Fruit fly (Drosophila melanogaster) whole organism, embryonic: ENCODE results near the gene Pex1.
A peak's percentile ranks its signal among the peaks of the same experiment; 100 is the strongest.

Source experiments
- Aef1 ChIP-seq: fragments of 200-800 bp; sonication (Bioruptor generic); IDR thresholded peaks from 3 replicates; pipeline ENCODE4 v1.3.6; 2022; ENCODE audit warnings: missing biosample characterization, missing genetic modification characterization
- BEAF-32 ChIP-seq: fragments of 200-800 bp; sonication (Bioruptor generic); optimal IDR thresholded peaks from 3 replicates; lab custom pipeline; 2017; ENCODE audit warnings: missing biosample characterization, missing genetic modification characterization, mild to moderate bottlenecking, moderate library complexity, missing genetic modification reagents
- Blimp-1 ChIP-seq: fragments of 200-800 bp; sonication (Bioruptor generic); optimal IDR thresholded peaks from 3 replicates; lab custom pipeline; 2018; ENCODE audit warnings: missing biosample characterization, missing genetic modification characterization, mild to moderate bottlenecking, moderate library complexity, missing genetic modification reagents
- CG10321 ChIP-seq: fragments of 200-800 bp; sonication (Bioruptor generic); IDR thresholded peaks from 2 replicates; pipeline ENCODE4 v1.3.6; 2022; ENCODE audit warnings: missing biosample characterization, missing genetic modification characterization
- CG12769 ChIP-seq: fragments of 200-800 bp; sonication (Bioruptor generic); optimal IDR thresholded peaks from 2 replicates; lab custom pipeline; 2019; ENCODE audit warnings: missing biosample characterization, mild to moderate bottlenecking, missing genetic modification characterization, moderate library complexity
- CG13123 ChIP-seq: fragments of 200-800 bp; sonication (Bioruptor generic); optimal IDR thresholded peaks from 2 replicates; lab custom pipeline; 2016; ENCODE audit warnings: missing biosample characterization, missing genetic modification characterization
- CG13296 ChIP-seq: fragments of 200-800 bp; sonication (Bioruptor generic); optimal IDR thresholded peaks from 3 replicates; lab custom pipeline; 2018; ENCODE audit warnings: missing biosample characterization, mild to moderate bottlenecking, missing genetic modification characterization
- CG2120 ChIP-seq: fragments of 200-800 bp; sonication (Bioruptor generic); optimal IDR thresholded peaks from 3 replicates; lab custom pipeline; 2016; ENCODE audit warnings: missing biosample characterization, missing genetic modification characterization
- CG2199 ChIP-seq: fragments of 200-800 bp; sonication (Bioruptor generic); IDR thresholded peaks from 3 replicates; pipeline ENCODE4 v1.3.6; 2022; ENCODE audit warnings: missing biosample characterization, missing genetic modification characterization
- CG3281 ChIP-seq: fragments of 200-800 bp; sonication (Bioruptor generic); optimal IDR thresholded peaks from 3 replicates; lab custom pipeline; 2017; ENCODE audit warnings: missing biosample characterization, mild to moderate bottlenecking, missing genetic modification characterization
- CG34376 ChIP-seq: fragments of 200-800 bp; sonication (Bioruptor generic); optimal IDR thresholded peaks from 2 replicates; lab custom pipeline; 2018; ENCODE audit warnings: missing biosample characterization, mild to moderate bottlenecking, missing genetic modification characterization
- CG4617 ChIP-seq: fragments of 200-800 bp; sonication (Bioruptor generic); optimal IDR thresholded peaks from 3 replicates; lab custom pipeline; 2016; ENCODE audit warnings: missing biosample characterization, missing genetic modification characterization, borderline replicate concordance
- CG6683 ChIP-seq: fragments of 200-800 bp; sonication (Bioruptor generic); optimal IDR thresholded peaks from 2 replicates; lab custom pipeline; 2017; ENCODE audit warnings: missing biosample characterization, mild to moderate bottlenecking, missing genetic modification characterization, missing genetic modification reagents
- CG7372 ChIP-seq: fragments of 200-800 bp; sonication (Bioruptor generic); IDR thresholded peaks from 2 replicates; pipeline ENCODE4 v1.3.6; 2022; ENCODE audit warnings: missing biosample characterization, missing genetic modification characterization
- CG8388 ChIP-seq: fragments of 200-800 bp; sonication (Bioruptor generic); optimal IDR thresholded peaks from 2 replicates; lab custom pipeline; 2019; ENCODE audit warnings: missing biosample characterization, mild to moderate bottlenecking, missing genetic modification characterization, moderate library complexity
- CTCF ChIP-seq: fragments of 200-800 bp; sonication (Bioruptor generic); optimal IDR thresholded peaks from 2 replicates; lab custom pipeline; 2017; ENCODE audit warnings: missing biosample characterization, mild to moderate bottlenecking, missing genetic modification characterization, moderate library complexity
- Dbx ChIP-seq: fragments of 200-800 bp; sonication (Bioruptor generic); IDR thresholded peaks from 3 replicates; pipeline ENCODE4 v1.3.6; 2022; ENCODE audit warnings: missing biosample characterization, missing genetic modification characterization
- Dek ChIP-seq: fragments of 200-800 bp; sonication (Bioruptor generic); optimal IDR thresholded peaks from 3 replicates; lab custom pipeline; 2019; ENCODE audit warnings: missing biosample characterization, mild to moderate bottlenecking, missing genetic modification characterization, moderate library complexity
- Doc2 ChIP-seq: fragments of 200-800 bp; sonication (Bioruptor generic); IDR thresholded peaks from 2 replicates; pipeline ENCODE4 v1.3.6; 2022; ENCODE audit warnings: missing biosample characterization, missing genetic modification characterization
- Fer1 ChIP-seq: fragments of 200-800 bp; sonication (Bioruptor generic); optimal IDR thresholded peaks from 2 replicates; lab custom pipeline; 2017; ENCODE audit warnings: missing biosample characterization, mild to moderate bottlenecking, missing genetic modification characterization
- HLH54F ChIP-seq: fragments of 200-800 bp; sonication (Bioruptor generic); optimal IDR thresholded peaks from 3 replicates; lab custom pipeline; 2016; ENCODE audit warnings: missing biosample characterization, missing genetic modification characterization
- Hmx ChIP-seq: fragments of 200-800 bp; sonication (Bioruptor generic); optimal IDR thresholded peaks from 2 replicates; lab custom pipeline; 2016; ENCODE audit warnings: missing biosample characterization, missing genetic modification characterization
- Hr39 ChIP-seq: fragments of >200 bp; optimal IDR thresholded peaks from 2 replicates; lab custom pipeline; 2017
- Lhr ChIP-seq: fragments of 200-800 bp; sonication (Bioruptor generic); optimal IDR thresholded peaks from 3 replicates; lab custom pipeline; 2017; ENCODE audit warnings: mild to moderate bottlenecking, missing biosample characterization, missing genetic modification reagents, missing genetic modification characterization
- Pdp1 ChIP-seq, 2 experiments: fragments of 200-800 bp; sonication (Bioruptor generic); optimal IDR thresholded peaks; 3 replicates each; lab custom pipeline; 2016; ENCODE audit warnings: missing biosample characterization in 2 of 2, missing genetic modification characterization in 2 of 2, mild to moderate bottlenecking in 1 of 2, moderate library complexity in 1 of 2
- Sox102F ChIP-seq: fragments of 200-800 bp; sonication (Bioruptor generic); optimal IDR thresholded peaks from 2 replicates; lab custom pipeline; 2018; ENCODE audit warnings: missing biosample characterization, mild to moderate bottlenecking, missing genetic modification characterization, moderate library complexity
- Trl ChIP-seq, 3 experiments: fragments of >200 bp in 2 of 3; fragments of 200-800 bp in 1 of 3; sonication (Bioruptor generic) in 1 of 3; optimal IDR thresholded peaks; 2 replicates in 1 of 3; 3 replicates in 2 of 3; lab custom pipeline; 2016 to 2017; ENCODE audit warnings: missing biosample characterization in 1 of 3, missing genetic modification characterization in 1 of 3
- bbx ChIP-seq: fragments of 200-800 bp; sonication (Bioruptor generic); IDR thresholded peaks from 2 replicates; pipeline ENCODE4 v1.3.6; 2022; ENCODE audit warnings: missing biosample characterization, missing genetic modification characterization; ENCODE audit not compliant: partially characterized antibody
- bsh ChIP-seq, 2 experiments: fragments of 200-800 bp; sonication (Bioruptor generic); optimal IDR thresholded peaks; 2 replicates each; lab custom pipeline; 2017 to 2018; ENCODE audit warnings: mild to moderate bottlenecking in 2 of 2, missing biosample characterization in 2 of 2, missing genetic modification characterization in 2 of 2, moderate library complexity in 1 of 2
- cas ChIP-seq: fragments of 200-800 bp; sonication (Bioruptor generic); IDR thresholded peaks from 2 replicates; pipeline ENCODE4 v1.3.6; 2022; ENCODE audit warnings: missing biosample characterization, missing genetic modification characterization
- crp ChIP-seq, 2 experiments: fragments of 200-800 bp; sonication (Bioruptor generic); optimal IDR thresholded peaks; 2 replicates in 1 of 2; 3 replicates in 1 of 2; lab custom pipeline; 2017; ENCODE audit warnings: missing biosample characterization in 2 of 2, missing genetic modification characterization in 2 of 2, mild to moderate bottlenecking in 1 of 2, moderate library complexity in 1 of 2
- da ChIP-seq: fragments of 200-800 bp; sonication (Bioruptor generic); optimal IDR thresholded peaks from 2 replicates; lab custom pipeline; 2016; ENCODE audit warnings: missing biosample characterization, missing genetic modification characterization
- dati ChIP-seq: fragments of 200-800 bp; sonication (Bioruptor generic); IDR thresholded peaks from 2 replicates; pipeline ENCODE4 v1.3.6; 2022; ENCODE audit warnings: missing biosample characterization, missing genetic modification characterization
- gsb-n ChIP-seq: fragments of 200-800 bp; sonication (Bioruptor generic); optimal IDR thresholded peaks from 3 replicates; lab custom pipeline; 2018; ENCODE audit warnings: missing biosample characterization, mild to moderate bottlenecking, missing genetic modification characterization
- maf-S ChIP-seq: fragments of 200-800 bp; sonication (Bioruptor generic); optimal IDR thresholded peaks from 2 replicates; lab custom pipeline; 2016; ENCODE audit warnings: missing biosample characterization, missing genetic modification characterization
- nau ChIP-seq: fragments of 200-800 bp; sonication (Bioruptor generic); optimal IDR thresholded peaks from 3 replicates; lab custom pipeline; 2017; ENCODE audit warnings: missing biosample characterization, mild to moderate bottlenecking, missing genetic modification characterization, missing genetic modification reagents
- nerfin-2 ChIP-seq: fragments of 200-800 bp; sonication (Bioruptor generic); IDR thresholded peaks from 2 replicates; pipeline ENCODE4 v1.3.6; 2022; ENCODE audit warnings: missing biosample characterization, missing genetic modification characterization; ENCODE audit not compliant: partially characterized antibody
- nom ChIP-seq: fragments of 200-800 bp; sonication (Bioruptor generic); optimal IDR thresholded peaks from 2 replicates; lab custom pipeline; 2017; ENCODE audit warnings: missing biosample characterization, missing genetic modification characterization, mild to moderate bottlenecking, moderate library complexity, missing genetic modification reagents
- onecut ChIP-seq: fragments of 200-800 bp; sonication (Bioruptor generic); IDR thresholded peaks from 2 replicates; pipeline ENCODE4 v1.3.6; 2022; ENCODE audit warnings: missing biosample characterization, missing genetic modification characterization
- pros ChIP-seq: fragments of 200-800 bp; sonication (Bioruptor generic); optimal IDR thresholded peaks from 3 replicates; lab custom pipeline; 2019; ENCODE audit warnings: missing biosample characterization, mild to moderate bottlenecking, missing genetic modification characterization, moderate library complexity
- ranshi ChIP-seq: fragments of 200-800 bp; sonication (Bioruptor generic); IDR thresholded peaks from 2 replicates; pipeline ENCODE4 v1.3.6; 2022; ENCODE audit warnings: missing biosample characterization, missing genetic modification characterization
- repo ChIP-seq: fragments of 200-800 bp; sonication (Bioruptor generic); optimal IDR thresholded peaks from 2 replicates; lab custom pipeline; 2016; ENCODE audit warnings: missing biosample characterization, missing genetic modification characterization
- rib ChIP-seq: fragments of 200-800 bp; sonication (Bioruptor generic); IDR thresholded peaks from 2 replicates; pipeline ENCODE4 v1.3.6; 2022; ENCODE audit warnings: missing biosample characterization, missing genetic modification characterization
- sens ChIP-seq: fragments of 200-800 bp; sonication (Bioruptor generic); peaks from one replicate; lab custom pipeline; 2016; ENCODE audit warnings: missing biosample characterization, missing genetic modification characterization
- sisA ChIP-seq: fragments of 200-800 bp; sonication (Bioruptor generic); IDR thresholded peaks from 2 replicates; pipeline ENCODE4 v1.3.6; 2022; ENCODE audit warnings: missing biosample characterization, missing genetic modification characterization
- sqz ChIP-seq: fragments of 200-800 bp; sonication (Bioruptor generic); optimal IDR thresholded peaks from 3 replicates; lab custom pipeline; 2018; ENCODE audit warnings: missing biosample characterization, mild to moderate bottlenecking, missing genetic modification characterization
- sr ChIP-seq: fragments of 200-800 bp; sonication (Bioruptor generic); IDR thresholded peaks from 3 replicates; pipeline ENCODE4 v1.3.6; 2022; ENCODE audit warnings: missing biosample characterization, missing genetic modification characterization
- tgo ChIP-seq: fragments of 200-800 bp; sonication (Bioruptor generic); IDR thresholded peaks from 3 replicates; pipeline ENCODE4 v1.3.6; 2022; ENCODE audit warnings: missing biosample characterization, missing genetic modification characterization
- trem ChIP-seq: fragments of 200-800 bp; optimal IDR thresholded peaks from 3 replicates; lab custom pipeline; 2019; ENCODE audit warnings: missing biosample characterization, mild to moderate bottlenecking, missing genetic modification characterization, moderate library complexity
- tup ChIP-seq: fragments of 200-800 bp; sonication (Bioruptor generic); optimal IDR thresholded peaks from 2 replicates; lab custom pipeline; 2016; ENCODE audit warnings: missing biosample characterization, mild to moderate bottlenecking, missing genetic modification characterization, moderate library complexity
- zf30C ChIP-seq: fragments of 200-800 bp; sonication (Bioruptor generic); optimal IDR thresholded peaks from 3 replicates; lab custom pipeline; 2018; ENCODE audit warnings: missing biosample characterization, mild to moderate bottlenecking, missing genetic modification characterization

Gene Pex1

dm6 chr3L:14036867-14037313 lies 34.8 kb upstream of the Pex1 start, which contains the start of gene Hsp110 (continued):
- no peak for TF ChIP-seq zf30C (GFP tag; lab: Kevin White, UChicago)
- TF ChIP-seq CG3281 = no peak
- no peak for TF ChIP-seq Aef1 (GFP tag; lab: Robert Waterston, UW)
- TF ChIP-seq CG7372 (GFP tag; lab: Robert Waterston, UW) = no peak
- TF ChIP-seq CTCF (GFP tag; lab: Kevin White, UChicago) = peak; percentile 9
- no peak for TF ChIP-seq CG8388 (GFP tag; lab: Kevin White, UChicago)
- TF ChIP-seq bsh (GFP tag; optimal IDR thresholded peaks at IDR 0.05; lab: Kevin White, UChicago) = peak in 1 of 2 experiments; percentile 4
- TF ChIP-seq ranshi (GFP tag; lab: Robert Waterston, UW) = no peak
- no peak for TF ChIP-seq da
- no peak for TF ChIP-seq CG13123 (GFP tag; lab: Kevin White, UChicago)
- no peak for TF ChIP-seq crp (GFP tag; optimal IDR thresholded peaks at IDR 0.05; lab: Kevin White, UChicago)
- peak; percentile 72 for TF ChIP-seq CG34376 (GFP tag; lab: Kevin White, UChicago)
- peak in 1 of 2 experiments; percentile 42 for TF ChIP-seq Pdp1 (GFP tag; optimal IDR thresholded peaks at IDR 0.05; lab: Kevin White, UChicago)
- no peak for TF ChIP-seq Lhr (GFP tag; lab: Kevin White, UChicago)
- TF ChIP-seq cas (GFP tag; lab: Robert Waterston, UW) = no peak
- TF ChIP-seq Trl (optimal IDR thresholded peaks at IDR 0.05; lab: Kevin White, UChicago) = no peak
- TF ChIP-seq Trl (GFP tag; optimal IDR thresholded peaks at IDR 0.05; lab: Kevin White, UChicago) = peak; percentile 17
- TF ChIP-seq CG10321 (GFP tag; lab: Robert Waterston, UW) = no peak
- no peak for TF ChIP-seq sr
- no peak for TF ChIP-seq sisA (GFP tag; lab: Robert Waterston, UW)
- TF ChIP-seq tup (GFP tag; lab: Kevin White, UChicago) = no peak
- no peak for TF ChIP-seq maf-S (GFP tag; lab: Kevin White, UChicago)
- TF ChIP-seq dati = no peak
- TF ChIP-seq pros (GFP tag; lab: Kevin White, UChicago) = no peak
- TF ChIP-seq repo = peak; percentile 7
- TF ChIP-seq Hr39 (lab: Kevin White, UChicago) = no peak
- TF ChIP-seq CG12769 = no peak
- 0 out of 3 replicates have a peak, but pooled peaks have one; percentile 51 for TF ChIP-seq CG2199
- TF ChIP-seq Sox102F (GFP tag; lab: Kevin White, UChicago) = no peak
- peak; percentile 98 for TF ChIP-seq nerfin-2
- TF ChIP-seq sens (GFP tag; lab: Kevin White, UChicago) = peak; percentile 81
- TF ChIP-seq Dbx (GFP tag; lab: Robert Waterston, UW) = peak; percentile 72; the same call in 2 of the 3 replicates
- peak; percentile 37 for TF ChIP-seq Dek (tag; lab: Kevin White, UChicago)
- TF ChIP-seq CG4617 = peak; percentile 71
- no peak for TF ChIP-seq Hmx (GFP tag; lab: Kevin White, UChicago)
- peak; percentile 54 for TF ChIP-seq CG13296
- TF ChIP-seq rib (GFP tag; lab: Robert Waterston, UW) = peak; percentile 81
- no peak for TF ChIP-seq CG6683 (GFP tag; lab: Kevin White, UChicago)
- TF ChIP-seq Doc2 = no peak
- TF ChIP-seq CG2120 (GFP tag; lab: Kevin White, UChicago) = peak; percentile 51
- peak; percentile 47 for TF ChIP-seq gsb-n (tag; lab: Kevin White, UChicago)
- TF ChIP-seq Fer1 (GFP tag; lab: Kevin White, UChicago) = peak; percentile 55
- TF ChIP-seq trem (tag; lab: Kevin White, UChicago) = peak; percentile 65
- peak; percentile 66 for TF ChIP-seq nom (GFP tag; lab: Kevin White, UChicago)
- TF ChIP-seq bbx (GFP tag; lab: Robert Waterston, UW) = peak; percentile 100
- TF ChIP-seq BEAF-32 (GFP tag; lab: Kevin White, UChicago) = peak; percentile 98
- TF ChIP-seq onecut = peak; percentile 66
- TF ChIP-seq HLH54F (GFP tag; lab: Kevin White, UChicago) = no peak
- peak; percentile 98 for TF ChIP-seq sqz (GFP tag; lab: Kevin White, UChicago)
- no peak for TF ChIP-seq tgo (GFP tag; lab: Robert Waterston, UW)
- no peak for TF ChIP-seq Blimp-1 (GFP tag; lab: Kevin White, UChicago)
- TF ChIP-seq nau (GFP tag; lab: Kevin White, UChicago) = no peak
